Worm (Caenorhabditis elegans) whole organism, young adult: ENCODE measurements around the gene M03A1.8.

Experiments
- B0019.2 ChIP-seq: fragments of 200-800 bp; sonication (Bioruptor generic); conservative IDR thresholded peaks from 2 replicates; pipeline ENCODE4 v1.3.6; 2022; ENCODE audit warnings: missing genetic modification reagents, missing genetic modification characterization, missing compliant biosample characterization
- F49E8.2 ChIP-seq: sonication (generic microtip); optimal IDR thresholded peaks from 3 replicates; lab custom pipeline; 2017; ENCODE audit warnings: missing genetic modification characterization, mild to moderate bottlenecking, missing compliant biosample characterization, antibody characterized with exemption, moderate library complexity; ENCODE audit not compliant: insufficient read depth
- F55B11.4 ChIP-seq: sonication (generic microtip); optimal IDR thresholded peaks from 2 replicates; lab custom pipeline; 2016; ENCODE audit warnings: missing compliant biosample characterization, missing genetic modification characterization, borderline replicate concordance; ENCODE audit not compliant: insufficient read depth
- F57C9.4 ChIP-seq: sonication (generic microtip); optimal IDR thresholded peaks from 2 replicates; lab custom pipeline; 2017; ENCODE audit warnings: mild to moderate bottlenecking, missing genetic modification characterization, missing compliant biosample characterization
- T07F8.4 ChIP-seq: sonication (generic microtip); optimal IDR thresholded peaks from 2 replicates; lab custom pipeline; 2016; ENCODE audit warnings: mild to moderate bottlenecking, missing genetic modification characterization, moderate library complexity, missing compliant biosample characterization
- T26A5.8 ChIP-seq: sonication (generic microtip); optimal IDR thresholded peaks from 2 replicates; lab custom pipeline; 2016; ENCODE audit warnings: missing genetic modification characterization, missing compliant biosample characterization
- Y56A3A.18 ChIP-seq: fragments of 200-800 bp; sonication (Bioruptor generic); IDR thresholded peaks from 2 replicates; pipeline ENCODE4 v1.3.6; 2022; ENCODE audit warnings: missing genetic modification reagents, missing genetic modification characterization, missing compliant biosample characterization
- Y79H2A.3 ChIP-seq: fragments of 200-800 bp; sonication (Bioruptor generic); conservative IDR thresholded peaks from 2 replicates; pipeline ENCODE4 v1.3.6; 2022; ENCODE audit warnings: missing genetic modification reagents, missing genetic modification characterization, missing compliant biosample characterization
- Y95B8A.8 ChIP-seq: fragments of 200-800 bp; sonication (Bioruptor generic); IDR thresholded peaks from 2 replicates; pipeline ENCODE4 v1.3.6; 2022; ENCODE audit warnings: missing genetic modification reagents, missing genetic modification characterization, missing compliant biosample characterization
- akir-1 ChIP-seq: fragments of 200-800 bp; sonication (Bioruptor generic); optimal IDR thresholded peaks from 2 replicates; lab custom pipeline; 2018; ENCODE audit warnings: mild to moderate bottlenecking, missing genetic modification characterization, moderate library complexity, missing compliant biosample characterization
- aptf-2 ChIP-seq: fragments of 200-800 bp; sonication (Bioruptor generic); conservative IDR thresholded peaks from 2 replicates; pipeline ENCODE4 v1.3.6; 2022; ENCODE audit warnings: missing genetic modification reagents, missing genetic modification characterization, missing compliant biosample characterization
- aptf-3 ChIP-seq: fragments of 200-800 bp; sonication (Bioruptor generic); IDR thresholded peaks from 2 replicates; pipeline ENCODE4 v1.3.6; 2022; ENCODE audit warnings: missing genetic modification characterization, missing compliant biosample characterization
- atf-7 ChIP-seq: sonication (generic microtip); optimal IDR thresholded peaks from 2 replicates; lab custom pipeline; 2017; ENCODE audit warnings: mild to moderate bottlenecking, missing genetic modification characterization, missing compliant biosample characterization
- athp-1 ChIP-seq: sonication (generic microtip); optimal IDR thresholded peaks from 2 replicates; lab custom pipeline; 2017; ENCODE audit warnings: mild to moderate bottlenecking, missing genetic modification characterization, missing compliant biosample characterization
- attf-6 ChIP-seq: fragments of 200-800 bp; sonication (Bioruptor generic); IDR thresholded peaks from 2 replicates; pipeline ENCODE4 v1.3.6; 2022; ENCODE audit warnings: missing genetic modification reagents, missing genetic modification characterization, missing compliant biosample characterization
- bed-2 ChIP-seq: fragments of 200-800 bp; sonication (Bioruptor generic); IDR thresholded peaks from 2 replicates; pipeline ENCODE4 v1.3.6; 2022; ENCODE audit warnings: missing genetic modification reagents, missing genetic modification characterization, missing compliant biosample characterization
- cebp-1 ChIP-seq, 2 experiments: fragments of 200-800 bp in 1 of 2; sonication (Bioruptor generic) in 1 of 2; sonication (generic microtip) in 1 of 2; IDR thresholded peaks in 1 of 2; optimal IDR thresholded peaks in 1 of 2; 2 replicates each; pipeline versions ENCODE4 v1.3.6 to Lab custom; 2017 to 2022; ENCODE audit warnings: missing compliant biosample characterization in 2 of 2, missing genetic modification characterization in 2 of 2, mild to moderate bottlenecking in 1 of 2, missing genetic modification reagents in 1 of 2, moderate library complexity in 1 of 2
- ceh-100 ChIP-seq: fragments of 200-800 bp; sonication (Bioruptor generic); IDR thresholded peaks from 2 replicates; pipeline ENCODE4 v1.3.6; 2022; ENCODE audit warnings: missing genetic modification reagents, missing genetic modification characterization, missing compliant biosample characterization
- ceh-58 ChIP-seq: fragments of 200-800 bp; sonication (Bioruptor generic); IDR thresholded peaks from 2 replicates; pipeline ENCODE4 v1.3.6; 2022; ENCODE audit warnings: missing genetic modification characterization, missing compliant biosample characterization
- die-1 ChIP-seq: sonication (generic microtip); optimal IDR thresholded peaks from 2 replicates; lab custom pipeline; 2016; ENCODE audit warnings: missing genotype, mild to moderate bottlenecking, missing genetic modification characterization, missing compliant biosample characterization
- dox-1 ChIP-seq: fragments of 200-800 bp; sonication (Bioruptor generic); IDR thresholded peaks from 2 replicates; pipeline ENCODE4 v1.3.6; 2022; ENCODE audit warnings: missing genetic modification reagents, missing genetic modification characterization, missing compliant biosample characterization
- egl-18 ChIP-seq: fragments of 200-800 bp; sonication (Bioruptor generic); IDR thresholded peaks from 2 replicates; pipeline ENCODE4 v1.3.6; 2022; ENCODE audit warnings: missing genetic modification reagents, missing genetic modification characterization, missing compliant biosample characterization
- him-1 ChIP-seq: sonication (generic microtip); optimal IDR thresholded peaks from 2 replicates; lab custom pipeline; 2016; ENCODE audit warnings: missing genotype, missing genetic modification reagents, missing genetic modification characterization, missing compliant biosample characterization
- hmg-1.2 ChIP-seq: fragments of 200-800 bp; sonication (Bioruptor generic); IDR thresholded peaks from 2 replicates; pipeline ENCODE4 v1.3.6; 2022; ENCODE audit warnings: missing genetic modification reagents, missing genetic modification characterization, missing compliant biosample characterization
- hmg-20 ChIP-seq: fragments of 200-800 bp; sonication (Bioruptor generic); IDR thresholded peaks from 2 replicates; pipeline ENCODE4 v1.3.6; 2022; ENCODE audit warnings: missing genetic modification reagents, missing genetic modification characterization, missing compliant biosample characterization
- hsf-1 ChIP-seq: fragments of 200-800 bp; sonication (Bioruptor generic); IDR thresholded peaks from 2 replicates; pipeline ENCODE4 v1.3.6; 2022; ENCODE audit warnings: missing genetic modification reagents, missing genetic modification characterization, missing compliant biosample characterization
- let-607 ChIP-seq, 2 experiments: fragments of 200-800 bp in 1 of 2; sonication (Bioruptor generic) in 1 of 2; sonication (generic microtip) in 1 of 2; optimal IDR thresholded peaks; 2 replicates each; lab custom pipeline; 2016 to 2018; ENCODE audit warnings: mild to moderate bottlenecking in 2 of 2, missing compliant biosample characterization in 2 of 2, missing genetic modification characterization in 2 of 2, moderate library complexity in 2 of 2, missing genotype in 1 of 2
- lin-35 ChIP-seq, 3 experiments: fragments of 150-350 bp in 2 of 3; sonication (generic microtip) in 1 of 3; optimal IDR thresholded peaks; 2 replicates each; lab custom pipeline; 2014 to 2018; ENCODE audit warnings: missing biosample characterization in 3 of 3, missing genetic modification characterization in 3 of 3, missing genetic modification reagents in 3 of 3
- lin-54 ChIP-seq: fragments of 200-800 bp; sonication (Bioruptor generic); optimal IDR thresholded peaks from 2 replicates; lab custom pipeline; 2018; ENCODE audit warnings: mild to moderate bottlenecking, missing genetic modification characterization, missing compliant biosample characterization
- lsl-1 ChIP-seq: fragments of 200-800 bp; sonication (Bioruptor generic); optimal IDR thresholded peaks from 2 replicates; lab custom pipeline; 2018; ENCODE audit warnings: mild to moderate bottlenecking, missing genetic modification characterization, moderate library complexity, missing compliant biosample characterization
- madf-10 ChIP-seq: sonication (generic microtip); optimal IDR thresholded peaks from 2 replicates; lab custom pipeline; 2016; ENCODE audit warnings: mild to moderate bottlenecking, missing genetic modification characterization, missing compliant biosample characterization
- madf-6 ChIP-seq: fragments of 200-800 bp; sonication (Bioruptor generic); IDR thresholded peaks from 2 replicates; pipeline ENCODE4 v1.3.6; 2022; ENCODE audit warnings: missing genetic modification reagents, missing genetic modification characterization, missing compliant biosample characterization
- madf-8 ChIP-seq: fragments of 200-800 bp; sonication (Bioruptor generic); conservative IDR thresholded peaks from 2 replicates; pipeline ENCODE4 v1.3.6; 2022; ENCODE audit warnings: missing genetic modification reagents, missing genetic modification characterization, missing compliant biosample characterization
- mes-4 ChIP-seq: sonication (generic microtip); optimal IDR thresholded peaks from 2 replicates; lab custom pipeline; 2016; ENCODE audit warnings: missing genotype, missing genetic modification characterization, missing compliant biosample characterization
- nfya-2 ChIP-seq: fragments of 200-800 bp; sonication (Bioruptor generic); IDR thresholded peaks from 2 replicates; pipeline ENCODE4 v1.3.6; 2022; ENCODE audit warnings: missing genetic modification reagents, missing genetic modification characterization, missing compliant biosample characterization
- nfyb-1 ChIP-seq: fragments of 200-800 bp; sonication (Bioruptor generic); IDR thresholded peaks from 2 replicates; pipeline ENCODE4 v1.3.6; 2022; ENCODE audit warnings: missing genetic modification reagents, missing genetic modification characterization, missing compliant biosample characterization
- nhr-120 ChIP-seq: fragments of 200-800 bp; sonication (Bioruptor generic); IDR thresholded peaks from 2 replicates; pipeline ENCODE4 v1.3.6; 2022; ENCODE audit warnings: missing genetic modification characterization, missing compliant biosample characterization
- nhr-80 ChIP-seq: sonication (generic microtip); optimal IDR thresholded peaks from 2 replicates; lab custom pipeline; 2016; ENCODE audit warnings: missing genetic modification characterization, missing compliant biosample characterization
- repo-1 ChIP-seq: sonication (generic microtip); optimal IDR thresholded peaks from 2 replicates; lab custom pipeline; 2017; ENCODE audit warnings: mild to moderate bottlenecking, missing genetic modification characterization, missing compliant biosample characterization
- sea-2 ChIP-seq: fragments of 200-800 bp; sonication (Bioruptor generic); IDR thresholded peaks from 2 replicates; pipeline ENCODE4 v1.3.6; 2022; ENCODE audit warnings: missing genetic modification characterization, missing compliant biosample characterization
- snpc-1.1 ChIP-seq: sonication (generic microtip); optimal IDR thresholded peaks from 2 replicates; lab custom pipeline; 2017; ENCODE audit warnings: missing genetic modification characterization, mild to moderate bottlenecking, missing compliant biosample characterization, antibody characterized with exemption, moderate library complexity, missing genotype, missing genetic modification reagents; ENCODE audit not compliant: insufficient read depth
- tbp1 ChIP-seq: fragments of 200-800 bp; sonication (Bioruptor generic); optimal IDR thresholded peaks from 2 replicates; lab custom pipeline; 2018; ENCODE audit warnings: mild to moderate bottlenecking, missing genetic modification characterization, missing compliant biosample characterization
- tbx-9 ChIP-seq: sonication (generic microtip); optimal IDR thresholded peaks from 2 replicates; lab custom pipeline; 2016; ENCODE audit warnings: borderline replicate concordance, missing genetic modification characterization, inconsistent platforms, missing compliant biosample characterization
- unc-62 ChIP-seq: fragments of 150-350 bp; optimal IDR thresholded peaks from 2 replicates; lab custom pipeline; 2014; ENCODE audit warnings: missing biosample characterization, missing genetic modification reagents, missing genetic modification characterization
- xnd-1 ChIP-seq: sonication (generic microtip); optimal IDR thresholded peaks from 2 replicates; lab custom pipeline; 2016; ENCODE audit warnings: missing genotype, missing genetic modification reagents, missing genetic modification characterization, missing compliant biosample characterization
- zfh-2 ChIP-seq: fragments of 200-800 bp; sonication (Bioruptor generic); conservative IDR thresholded peaks from 2 replicates; pipeline ENCODE4 v1.3.6; 2022; ENCODE audit warnings: missing genetic modification reagents, missing genetic modification characterization, missing compliant biosample characterization

Gene M03A1.8

ce11 chrII:4603035-4603434 lies 42.9 kb downstream of the M03A1.8 start, which contains the start of gene F35D11.4 (continued):
- TF ChIP-seq T07F8.4 = no peak
- TF ChIP-seq Y79H2A.3 (GFP tag; lab: Robert Waterston, UW) = no peak
- TF ChIP-seq lin-54 (GFP tag; lab: Kevin White, UChicago) = peak; percentile 88
- no peak; the same call in 1 of the 2 replicates for TF ChIP-seq B0019.2 (GFP tag; lab: Robert Waterston, UW)
- TF ChIP-seq snpc-1.1 (tag; lab: Kevin White, UChicago) = no peak
- TF ChIP-seq mes-4 = no peak
- peak; percentile 46 for TF ChIP-seq hmg-1.2 (GFP tag; lab: Robert Waterston, UW)
- peak in 1 of 2 experiments; percentile 46 for TF ChIP-seq let-607 (tag; optimal IDR thresholded peaks at IDR 0.05; lab: Kevin White, UChicago)
- TF ChIP-seq nhr-120 (GFP tag; lab: Robert Waterston, UW) = no peak
- TF ChIP-seq nfya-2 (GFP tag; lab: Robert Waterston, UW) = no peak
- TF ChIP-seq T26A5.8 (tag; lab: Kevin White, UChicago) = no peak
- peak in 2 of 3 experiments; percentile 23 to 80 for TF ChIP-seq lin-35 (GFP tag; optimal IDR thresholded peaks at IDR 0.05; lab: Kevin White, UChicago)
- no peak for TF ChIP-seq aptf-3 (GFP tag; lab: Robert Waterston, UW)
- no peak for TF ChIP-seq nfyb-1 (GFP tag; lab: Robert Waterston, UW)
- TF ChIP-seq ceh-100 (GFP tag; lab: Robert Waterston, UW) = peak; percentile 39; the same call in 1 of the 2 replicates
- TF ChIP-seq dox-1 (GFP tag; lab: Robert Waterston, UW) = no peak
- no peak for TF ChIP-seq egl-18 (GFP tag; lab: Robert Waterston, UW)
- TF ChIP-seq him-1 = peak; percentile 73
- peak; percentile 93 for TF ChIP-seq madf-6 (GFP tag; lab: Robert Waterston, UW)
- peak; percentile 73 for TF ChIP-seq lsl-1 (GFP tag; lab: Kevin White, UChicago)
- TF ChIP-seq sea-2 (GFP tag; lab: Robert Waterston, UW) = no peak
- no peak for TF ChIP-seq ceh-58 (GFP tag; lab: Robert Waterston, UW)
- no peak for TF ChIP-seq hmg-20
- TF ChIP-seq cebp-1 (GFP tag; IDR thresholded peaks at IDR 0.05; lab: Robert Waterston, UW) = no peak
- peak; percentile 50 for TF ChIP-seq cebp-1 (tag; optimal IDR thresholded peaks at IDR 0.05; lab: Kevin White, UChicago)
- peak; percentile 69 for TF ChIP-seq madf-10 (tag; lab: Kevin White, UChicago)
- TF ChIP-seq bed-2 (GFP tag; lab: Robert Waterston, UW) = peak; percentile 88
- TF ChIP-seq atf-7 (tag; lab: Kevin White, UChicago) = peak; percentile 37
- TF ChIP-seq F57C9.4 (tag; lab: Kevin White, UChicago) = no peak
- no peak for TF ChIP-seq die-1 (tag; lab: Kevin White, UChicago)
- no peak for TF ChIP-seq tbx-9 (tag; lab: Kevin White, UChicago)

ce11 chrII:4604149-4604548 lies 44.0 kb downstream of the M03A1.8 start:
- no peak for TF ChIP-seq nfyb-1 (GFP tag; lab: Robert Waterston, UW)
- no peak for TF ChIP-seq Y95B8A.8 (GFP tag; lab: Robert Waterston, UW)
- peak in 1 of 2 experiments; percentile 21 for TF ChIP-seq let-607 (tag; optimal IDR thresholded peaks at IDR 0.05; lab: Kevin White, UChicago)
- TF ChIP-seq nhr-80 = peak; percentile 69
- peak; percentile 57 for TF ChIP-seq unc-62 (GFP tag; lab: Kevin White, UChicago)

DNA sequence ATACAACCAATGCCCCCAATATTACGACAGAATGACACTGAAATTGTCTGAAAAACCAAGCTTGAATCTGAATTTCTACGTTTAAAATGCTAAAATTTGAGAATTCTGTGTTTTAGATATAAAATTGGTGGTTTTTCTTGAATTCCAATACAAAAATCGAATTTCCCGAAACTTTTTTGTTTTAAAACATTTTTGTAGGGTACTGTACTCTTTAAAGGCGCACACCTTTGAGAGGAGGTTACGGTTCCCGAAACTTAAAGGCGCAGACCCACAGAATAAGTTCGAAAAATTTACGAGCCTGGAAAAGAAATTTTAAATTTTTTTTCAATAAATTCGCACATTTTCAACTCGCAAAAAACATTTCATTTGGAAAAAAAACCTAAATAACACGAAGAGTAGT lies 44.5 kb downstream of the M03A1.8 start:
- TF ChIP-seq F55B11.4 (tag; lab: Kevin White, UChicago) (no peak), aptf-2 (GFP tag; lab: Robert Waterston, UW) (no peak), F49E8.2 (tag; lab: Kevin White, UChicago) (peak; percentile 46), hsf-1 (GFP tag; lab: Robert Waterston, UW) (peak; percentile 42; the same call in 1 of the 2 replicates), madf-8 (GFP tag; lab: Robert Waterston, UW) (peak; percentile 98), repo-1 (tag; lab: Kevin White, UChicago) (no peak), zfh-2 (no peak), B0019.2 (GFP tag; lab: Robert Waterston, UW) (peak; percentile 67), tbp1 (GFP tag; lab: Kevin White, UChicago) (peak; percentile 33), xnd-1 (tag; lab: Kevin White, UChicago) (peak; percentile 94), akir-1 (GFP tag; lab: Kevin White, UChicago) (no peak), Y56A3A.18 (GFP tag; lab: Robert Waterston, UW) (no peak), athp-1 (tag; lab: Kevin White, UChicago) (peak; percentile 74), attf-6 (GFP tag; lab: Robert Waterston, UW) (no peak)
